Fruit fly (Drosophila melanogaster) whole organism, prepupa: ENCODE measurements around the gene mor.

Source experiments
- CG10669 ChIP-seq: fragments of 200-800 bp; sonication (Bioruptor generic); optimal IDR thresholded peaks from 3 replicates; lab custom pipeline; 2018; ENCODE audit warnings: missing biosample characterization, mild to moderate bottlenecking, missing genetic modification characterization, moderate library complexity
- CG11762 ChIP-seq: fragments of 200-800 bp; sonication (Bioruptor generic); optimal IDR thresholded peaks from 3 replicates; lab custom pipeline; 2016; ENCODE audit warnings: missing biosample characterization, missing genetic modification characterization; ENCODE audit not compliant: insufficient read depth
- CG1621 ChIP-seq: fragments of 200-800 bp; sonication (Bioruptor generic); optimal IDR thresholded peaks from 3 replicates; lab custom pipeline; 2018; ENCODE audit warnings: missing biosample characterization, mild to moderate bottlenecking, missing genetic modification characterization
- CG3032 ChIP-seq: fragments of 200-800 bp; optimal IDR thresholded peaks from 2 replicates; lab custom pipeline; 2019; ENCODE audit warnings: missing biosample characterization, mild to moderate bottlenecking, missing genetic modification characterization, moderate library complexity
- CG31627 ChIP-seq: fragments of 200-800 bp; sonication (Bioruptor generic); optimal IDR thresholded peaks from 3 replicates; lab custom pipeline; 2016; ENCODE audit warnings: missing biosample characterization, missing genetic modification characterization
- CG34406 ChIP-seq: fragments of 200-800 bp; sonication (Bioruptor generic); optimal IDR thresholded peaks from 3 replicates; lab custom pipeline; 2016; ENCODE audit warnings: missing biosample characterization, missing genetic modification characterization
- CG3919 ChIP-seq: fragments of 200-800 bp; sonication (Bioruptor generic); optimal IDR thresholded peaks from 3 replicates; lab custom pipeline; 2016; ENCODE audit warnings: missing biosample characterization, missing genetic modification characterization
- CG6792 ChIP-seq: fragments of 200-800 bp; sonication (Bioruptor generic); optimal IDR thresholded peaks from 3 replicates; lab custom pipeline; 2016; ENCODE audit warnings: missing biosample characterization, missing genetic modification characterization
- CG6808 ChIP-seq: fragments of 200-800 bp; sonication (Bioruptor generic); optimal IDR thresholded peaks from 3 replicates; lab custom pipeline; 2017; ENCODE audit warnings: missing biosample characterization, missing genetic modification characterization, mild to moderate bottlenecking, moderate library complexity, missing genetic modification reagents
- CG6854 ChIP-seq: fragments of 200-800 bp; sonication (Bioruptor generic); optimal IDR thresholded peaks from 2 replicates; lab custom pipeline; 2017; ENCODE audit warnings: missing biosample characterization, mild to moderate bottlenecking, missing genetic modification characterization
- CG7368 ChIP-seq: fragments of 200-800 bp; sonication (Bioruptor generic); optimal IDR thresholded peaks from 3 replicates; lab custom pipeline; 2016; ENCODE audit warnings: missing biosample characterization, missing genetic modification characterization
- CG8119 ChIP-seq: fragments of 200-800 bp; sonication (Bioruptor generic); IDR thresholded peaks from 3 replicates; pipeline ENCODE4 v1.3.6; 2022; ENCODE audit warnings: missing biosample characterization, missing genetic modification characterization
- CG9139 ChIP-seq: fragments of 200-800 bp; sonication (Bioruptor generic); optimal IDR thresholded peaks from 3 replicates; lab custom pipeline; 2017; ENCODE audit warnings: missing biosample characterization, mild to moderate bottlenecking, missing genetic modification characterization
- Eip75B ChIP-seq: fragments of 200-800 bp; sonication (Bioruptor generic); optimal IDR thresholded peaks from 3 replicates; lab custom pipeline; 2016; ENCODE audit warnings: missing biosample characterization, missing genetic modification characterization
- Eip78C ChIP-seq: fragments of 200-800 bp; sonication (Bioruptor generic); peaks from one replicate; lab custom pipeline; 2016; ENCODE audit warnings: missing biosample characterization, missing genetic modification characterization
- Eip93F ChIP-seq: fragments of 200-800 bp; sonication (Bioruptor generic); optimal IDR thresholded peaks from 2 replicates; lab custom pipeline; 2016; ENCODE audit warnings: missing biosample characterization, mild to moderate bottlenecking, missing genetic modification characterization
- Ets21C ChIP-seq: fragments of 200-800 bp; sonication (Bioruptor generic); optimal IDR thresholded peaks from 3 replicates; lab custom pipeline; 2016; ENCODE audit warnings: missing biosample characterization, missing genetic modification characterization
- Ets96B ChIP-seq: fragments of 200-800 bp; optimal IDR thresholded peaks from 2 replicates; lab custom pipeline; 2019; ENCODE audit warnings: missing biosample characterization, mild to moderate bottlenecking, missing genetic modification characterization, moderate library complexity
- Hr4 ChIP-seq: fragments of 200-800 bp; sonication (Bioruptor generic); optimal IDR thresholded peaks from 3 replicates; lab custom pipeline; 2016; ENCODE audit warnings: missing biosample characterization, missing genetic modification characterization
- OdsH ChIP-seq: fragments of 200-800 bp; sonication (Bioruptor generic); optimal IDR thresholded peaks from 3 replicates; lab custom pipeline; 2016; ENCODE audit warnings: missing biosample characterization, missing genetic modification characterization
- Sox102F ChIP-seq: fragments of 200-800 bp; sonication (Bioruptor generic); optimal IDR thresholded peaks from 2 replicates; lab custom pipeline; 2016; ENCODE audit warnings: missing biosample characterization, mild to moderate bottlenecking, missing genetic modification characterization
- Sox15 ChIP-seq: fragments of 200-800 bp; sonication (Bioruptor generic); optimal IDR thresholded peaks from 3 replicates; lab custom pipeline; 2016; ENCODE audit warnings: missing biosample characterization, missing genetic modification characterization
- achi ChIP-seq: fragments of 200-800 bp; sonication (Bioruptor generic); optimal IDR thresholded peaks from 3 replicates; lab custom pipeline; 2016; ENCODE audit warnings: missing biosample characterization, missing genetic modification characterization
- dac ChIP-seq: fragments of 200-800 bp; sonication (Bioruptor generic); optimal IDR thresholded peaks from 2 replicates; lab custom pipeline; 2017; ENCODE audit warnings: missing biosample characterization, mild to moderate bottlenecking, missing genetic modification characterization
- dsx ChIP-seq: fragments of 200-800 bp; optimal IDR thresholded peaks from 3 replicates; lab custom pipeline; 2019; ENCODE audit warnings: missing biosample characterization, mild to moderate bottlenecking, missing genetic modification characterization, moderate library complexity; ENCODE audit not compliant: poor library complexity, severe bottlenecking
- eg ChIP-seq: fragments of 200-800 bp; sonication (Bioruptor generic); IDR thresholded peaks from 3 replicates; pipeline ENCODE4 v1.3.6; 2022; ENCODE audit warnings: missing biosample characterization, missing genetic modification characterization
- esn ChIP-seq: fragments of 200-800 bp; sonication (Bioruptor generic); optimal IDR thresholded peaks from 2 replicates; lab custom pipeline; 2016; ENCODE audit warnings: missing biosample characterization, mild to moderate bottlenecking, missing genetic modification characterization, moderate library complexity
- fd85E ChIP-seq: fragments of 200-800 bp; sonication (Bioruptor generic); optimal IDR thresholded peaks from 3 replicates; lab custom pipeline; 2016; ENCODE audit warnings: missing biosample characterization, missing genetic modification characterization
- fkh ChIP-seq: fragments of 200-800 bp; sonication (Bioruptor generic); optimal IDR thresholded peaks from 3 replicates; lab custom pipeline; 2017; ENCODE audit warnings: missing biosample characterization, mild to moderate bottlenecking, missing genetic modification characterization, moderate library complexity
- lz ChIP-seq: fragments of 200-800 bp; sonication (Bioruptor generic); optimal IDR thresholded peaks from 3 replicates; lab custom pipeline; 2016; ENCODE audit warnings: missing biosample characterization, missing genetic modification characterization
- net ChIP-seq: fragments of 200-800 bp; sonication (Bioruptor generic); optimal IDR thresholded peaks from 3 replicates; lab custom pipeline; 2016; ENCODE audit warnings: missing biosample characterization, missing genetic modification characterization
- pdm3 ChIP-seq: fragments of 200-800 bp; sonication (Bioruptor generic); optimal IDR thresholded peaks from 3 replicates; lab custom pipeline; 2016; ENCODE audit warnings: missing biosample characterization, missing genetic modification characterization
- salr ChIP-seq, 2 experiments: fragments of 200-800 bp; sonication (Bioruptor generic); optimal IDR thresholded peaks; 3 replicates each; lab custom pipeline; 2016 to 2018; ENCODE audit warnings: missing biosample characterization in 2 of 2, missing genetic modification characterization in 2 of 2, mild to moderate bottlenecking in 1 of 2
- spab ChIP-seq: fragments of 200-800 bp; sonication (Bioruptor generic); optimal IDR thresholded peaks from 2 replicates; lab custom pipeline; 2017; ENCODE audit warnings: missing biosample characterization, mild to moderate bottlenecking, missing genetic modification characterization, missing genetic modification reagents
- svp ChIP-seq: fragments of 200-800 bp; sonication (Bioruptor generic); peaks from one replicate; lab custom pipeline; 2016; ENCODE audit warnings: missing biosample characterization, missing genetic modification characterization
- vri ChIP-seq: fragments of 200-800 bp; sonication (Bioruptor generic); optimal IDR thresholded peaks from 3 replicates; lab custom pipeline; 2016; ENCODE audit warnings: missing biosample characterization, mild to moderate bottlenecking, missing genetic modification characterization

Gene mor

DNA sequence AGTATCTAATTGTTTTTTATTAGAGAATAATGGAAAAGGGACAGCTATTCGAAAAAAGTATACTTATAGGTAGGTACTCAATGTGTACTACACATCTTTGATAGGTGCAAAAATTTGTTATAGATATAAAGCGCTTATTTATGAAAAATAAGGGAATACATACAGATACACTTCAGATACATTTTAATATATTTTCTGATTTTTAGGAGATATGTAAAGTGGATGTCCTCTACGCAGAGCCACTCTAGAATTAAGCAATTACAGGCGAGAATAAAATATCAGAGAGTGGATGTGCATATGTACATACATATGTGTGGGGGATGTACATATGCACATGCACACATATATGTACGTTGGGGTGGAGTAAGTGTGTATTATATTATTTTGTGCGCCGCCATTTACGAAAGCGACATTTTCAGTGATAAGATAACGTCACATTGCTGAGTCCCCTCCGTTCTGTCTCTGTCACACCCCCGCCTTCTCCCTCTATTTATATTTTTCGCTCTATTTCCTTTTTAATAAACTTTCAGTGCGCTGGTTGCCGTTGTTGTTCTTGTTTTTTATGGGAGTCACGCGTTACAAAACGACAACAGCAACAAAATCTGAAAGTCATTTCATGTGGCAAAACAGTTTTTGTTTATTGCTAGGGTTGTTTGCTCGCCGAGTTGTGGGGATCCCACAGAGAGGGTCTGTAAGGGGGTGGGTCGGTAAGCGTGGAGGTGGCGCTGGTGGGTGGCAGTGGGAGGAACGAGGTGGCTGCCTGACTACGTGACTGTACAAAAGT, 32.2 kb upstream of the mor start (continued):
- TF ChIP-seq CG31627 (GFP tag; lab: Kevin White, UChicago), result no peak
- TF ChIP-seq spab (GFP tag; lab: Kevin White, UChicago), result no peak
- TF ChIP-seq CG1621 (tag; lab: Kevin White, UChicago), result no peak
- TF ChIP-seq Ets96B (tag; lab: Kevin White, UChicago), result no peak
- TF ChIP-seq CG3032, result no peak
- TF ChIP-seq dsx (GFP tag; lab: Kevin White, UChicago), result no peak
- TF ChIP-seq CG11762, result no peak
- TF ChIP-seq vri (GFP tag; lab: Kevin White, UChicago), result peak; percentile 61

DNA sequence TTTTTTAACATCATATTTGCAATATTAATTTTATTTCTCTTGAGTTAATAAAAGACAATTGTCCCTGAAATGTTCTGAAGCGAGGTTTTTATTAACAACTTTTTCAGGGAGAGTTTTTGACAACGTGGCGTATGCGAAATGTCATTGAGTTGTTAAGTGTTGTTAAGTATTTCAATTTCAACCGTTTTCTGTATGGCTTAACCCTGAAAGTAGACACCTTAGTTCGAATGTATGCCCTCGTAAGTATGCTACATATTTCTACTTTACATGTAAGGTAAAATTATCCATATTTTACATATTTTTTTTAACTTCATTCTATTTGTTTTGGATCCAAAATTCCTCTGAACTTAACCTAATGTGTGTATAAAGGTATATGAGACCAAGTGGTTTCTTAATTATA, 31.3 kb upstream of the mor start:
- TF ChIP-seq Sox15 (GFP tag; lab: Kevin White, UChicago) (no peak), CG8119 (GFP tag; lab: Robert Waterston, UW) (no peak), Sox102F (GFP tag; lab: Kevin White, UChicago) (no peak), dac (no peak), salr (GFP tag; optimal IDR thresholded peaks at IDR 0.05; lab: Kevin White, UChicago) (no peak), lz (GFP tag; lab: Kevin White, UChicago) (no peak), CG6808 (no peak), Hr4 (GFP tag; lab: Kevin White, UChicago) (no peak), CG10669 (GFP tag; lab: Kevin White, UChicago) (no peak), Eip78C (peak; percentile 78), CG6854 (GFP tag; lab: Kevin White, UChicago) (no peak), spab (GFP tag; lab: Kevin White, UChicago) (no peak), eg (GFP tag; lab: Robert Waterston, UW) (no peak), Eip93F (GFP tag; lab: Kevin White, UChicago) (no peak), OdsH (no peak), CG3032 (peak; percentile 0), svp (GFP tag; lab: Kevin White, UChicago) (peak; percentile 22), CG34406 (GFP tag; lab: Kevin White, UChicago) (no peak), esn (peak; percentile 25), vri (GFP tag; lab: Kevin White, UChicago) (peak; percentile 3), Eip75B (GFP tag; lab: Kevin White, UChicago) (no peak), dsx (GFP tag; lab: Kevin White, UChicago) (no peak), CG9139 (GFP tag; lab: Kevin White, UChicago) (no peak), Ets21C (GFP tag; lab: Kevin White, UChicago) (no peak), CG7368 (GFP tag; lab: Kevin White, UChicago) (no peak), achi (GFP tag; lab: Kevin White, UChicago) (peak; percentile 63), fd85E (GFP tag; lab: Kevin White, UChicago) (no peak), net (GFP tag; lab: Kevin White, UChicago) (no peak), fkh (GFP tag; lab: Kevin White, UChicago) (peak; percentile 84)

DNA sequence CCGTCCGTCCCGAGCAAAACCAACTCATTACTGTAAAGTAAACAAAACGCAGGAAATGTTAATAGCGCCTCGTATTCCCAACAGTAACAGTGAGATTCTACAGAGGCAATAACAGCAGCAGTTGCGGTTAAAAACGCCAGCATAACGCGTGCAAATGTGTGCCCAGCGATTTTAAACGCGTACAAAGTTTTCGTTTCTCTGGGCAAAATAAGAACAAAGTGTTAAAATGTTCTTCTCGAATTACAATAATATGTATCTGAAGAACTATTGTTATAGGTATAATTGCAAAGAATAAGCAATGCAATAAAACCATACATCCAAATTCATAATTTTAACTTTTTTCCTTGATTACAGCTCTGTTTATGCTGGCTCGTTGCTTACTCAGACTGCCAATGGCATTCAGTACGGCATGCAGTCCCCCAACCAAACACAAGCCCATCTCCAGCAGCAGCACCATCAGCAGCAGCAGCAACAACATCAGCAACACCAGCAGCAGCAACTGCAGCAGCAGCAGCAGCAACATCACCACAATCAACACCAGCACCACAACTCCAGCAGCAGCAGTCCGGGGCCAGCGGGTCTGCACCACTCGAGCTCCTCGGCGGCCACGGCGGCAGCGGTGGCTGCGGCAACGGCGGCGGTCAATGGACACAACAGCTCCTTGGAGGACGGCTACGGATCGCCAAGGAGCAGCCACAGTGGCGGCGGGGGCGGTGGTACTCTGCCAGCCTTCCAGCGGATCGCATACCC, 26.4 kb upstream of the mor start:
- TF ChIP-seq Sox15 (GFP tag; lab: Kevin White, UChicago) (no peak), CG31627 (GFP tag; lab: Kevin White, UChicago) (no peak), CG6792 (GFP tag; lab: Kevin White, UChicago) (no peak), pdm3 (no peak), CG3919 (GFP tag; lab: Kevin White, UChicago) (no peak)
